Fruit fly (Drosophila melanogaster): ENCODE data around the gene Lrp4.

The Lrp4 gene

dm6 chrX:15886411-15887246 is 24.0 kb upstream of the Lrp4 start (continued):
- no peak for TF ChIP-seq Camta (GFP tag; optimal IDR thresholded peaks at IDR 0.05)
- no peak for TF ChIP-seq CG6765 (GFP tag; optimal IDR thresholded peaks at IDR 0.05)
- no peak for TF ChIP-seq stc (GFP tag; IDR thresholded peaks at IDR 0.05)
- peak; percentile 58 for TF ChIP-seq Bgb (GFP tag; IDR thresholded peaks at IDR 0.05; ENCODE audit: partially characterized antibody)
- TF ChIP-seq Drgx (GFP tag; IDR thresholded peaks at IDR 0.05), result peak; percentile 94
- peak; percentile 81 for TF ChIP-seq MESR4 (GFP tag; optimal IDR thresholded peaks at IDR 0.05)
- peak; percentile 22 for TF ChIP-seq Hand (GFP tag; optimal IDR thresholded peaks at IDR 0.05)
- TF ChIP-seq insv (GFP tag; optimal IDR thresholded peaks at IDR 0.05), result peak in 1 of 2 experiments; percentile 43
- peak; percentile 93 for TF ChIP-seq CG10321 (GFP tag; IDR thresholded peaks at IDR 0.05)
- TF ChIP-seq ab (GFP tag; optimal IDR thresholded peaks at IDR 0.05), result no peak
- TF ChIP-seq sens (GFP tag), result peak; percentile 46
- no peak for TF ChIP-seq CG17361 (GFP tag; IDR thresholded peaks at IDR 0.05)
- peak; percentile 47 for TF ChIP-seq lbe (GFP tag; optimal IDR thresholded peaks at IDR 0.05)
- peak in 1 of 2 experiments; percentile 73 for TF ChIP-seq Trl (optimal IDR thresholded peaks at IDR 0.05)
- no peak for TF ChIP-seq Trl (GFP tag; optimal IDR thresholded peaks at IDR 0.05)
- no peak for TF ChIP-seq CG13624 (GFP tag; optimal IDR thresholded peaks at IDR 0.05)
- TF ChIP-seq CG34376 (GFP tag; optimal IDR thresholded peaks at IDR 0.05), result peak; percentile 89
- peak; percentile 86 for TF ChIP-seq CG17359 (tag; optimal IDR thresholded peaks at IDR 0.05)
- peak; percentile 48; the same call in 1 of the 2 replicates for TF ChIP-seq CG32767 (GFP tag; IDR thresholded peaks at IDR 0.05)
- peak; percentile 29 for TF ChIP-seq pzg (GFP tag; optimal IDR thresholded peaks at IDR 0.05)
- peak; percentile 84 for TF ChIP-seq YL-1 (GFP tag; optimal IDR thresholded peaks at IDR 0.05)
- no peak for TF ChIP-seq repo (GFP tag; optimal IDR thresholded peaks at IDR 0.05)
- TF ChIP-seq CG15514 (GFP tag; optimal IDR thresholded peaks at IDR 0.05), result no peak
- TF ChIP-seq MBD-R2 (GFP tag; IDR thresholded peaks at IDR 0.05), result peak; percentile 17; the same call in 1 of the 2 replicates
- peak; percentile 55 for TF ChIP-seq CTCF (GFP tag; optimal IDR thresholded peaks at IDR 0.05)
- no peak for TF ChIP-seq CG11398 (GFP tag; optimal IDR thresholded peaks at IDR 0.05)
- peak; percentile 82 for TF ChIP-seq Ets65A (GFP tag)
- peak; percentile 48 for TF ChIP-seq trem (tag; optimal IDR thresholded peaks at IDR 0.05)
- peak; percentile 16; the same call in 1 of the 2 replicates for TF ChIP-seq Adf1 (GFP tag; IDR thresholded peaks at IDR 0.05)
- peak; percentile 88 for TF ChIP-seq Deaf1 (tag; optimal IDR thresholded peaks at IDR 0.05)
- peak; percentile 58 for TF ChIP-seq cg (GFP tag; optimal IDR thresholded peaks at IDR 0.05)
- peak; percentile 68 for TF ChIP-seq ATbp (GFP tag; optimal IDR thresholded peaks at IDR 0.05)
- TF ChIP-seq Xrp1 (GFP tag; IDR thresholded peaks at IDR 0.05), result no peak
- no peak for TF ChIP-seq ham (GFP tag; IDR thresholded peaks at IDR 0.05)
- TF ChIP-seq Dll (GFP tag; IDR thresholded peaks at IDR 0.05; ENCODE audit: partially characterized antibody), result peak; percentile 36; the same call in 1 of the 4 replicates
- no peak for TF ChIP-seq H15 (GFP tag; IDR thresholded peaks at IDR 0.05)
- peak; percentile 57 for TF ChIP-seq CG10543 (GFP tag; optimal IDR thresholded peaks at IDR 0.05)
- no peak for TF ChIP-seq slbo (GFP tag; IDR thresholded peaks at IDR 0.05)
- TF ChIP-seq row (GFP tag; IDR thresholded peaks at IDR 0.05), result no peak; the same call in 2 of the 3 replicates
- peak; percentile 72; the same call in 1 of the 4 replicates for TF ChIP-seq chinmo (GFP tag; IDR thresholded peaks at IDR 0.05; ENCODE audit: partially characterized antibody)
- TF ChIP-seq Scr (GFP tag; IDR thresholded peaks at IDR 0.05; ENCODE audit: partially characterized antibody), result no peak
- peak; percentile 10; the same call in 1 of the 3 replicates for TF ChIP-seq so (GFP tag; IDR thresholded peaks at IDR 0.05)
- no peak for TF ChIP-seq CG8281 (tag; optimal IDR thresholded peaks at IDR 0.05)
- peak; percentile 7 for TF ChIP-seq CG6854 (GFP tag; optimal IDR thresholded peaks at IDR 0.05)
- TF ChIP-seq CG17829 (tag; optimal IDR thresholded peaks at IDR 0.05), result peak; percentile 2
- TF ChIP-seq corto (GFP tag; optimal IDR thresholded peaks at IDR 0.05), result peak; percentile 10
- TF ChIP-seq Fer1 (GFP tag; optimal IDR thresholded peaks at IDR 0.05), result peak; percentile 36
- TF ChIP-seq CG2116 (GFP tag; optimal IDR thresholded peaks at IDR 0.05), result peak; percentile 22
- TF ChIP-seq CG4360 (GFP tag; IDR thresholded peaks at IDR 0.05), result no peak
- TF ChIP-seq CG2199 (GFP tag; IDR thresholded peaks at IDR 0.05), result 0 out of 3 replicates have a peak, but pooled peaks have one; percentile 62
